ENCODE assay signal across 2 worm cellular contexts in the genomic region with DNA sequence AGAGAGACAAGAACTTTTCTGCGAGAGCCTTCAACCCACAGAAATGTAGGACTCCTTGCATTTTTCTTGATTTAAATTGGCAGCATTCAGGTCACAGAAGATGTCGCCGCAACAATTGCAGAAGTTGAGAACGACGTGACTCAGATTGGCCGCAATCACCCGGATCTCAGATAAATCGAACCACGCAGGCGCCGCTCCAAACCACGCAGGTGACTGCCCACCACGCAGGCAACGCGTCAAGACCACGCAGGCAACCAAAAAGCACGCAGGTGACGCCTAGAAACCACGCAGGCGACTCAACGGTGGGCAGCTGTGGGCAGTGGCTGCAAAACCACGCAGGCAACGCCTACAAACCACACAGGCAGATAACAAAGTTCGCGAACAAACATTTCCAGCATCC.
TF ChIP-seq lines count a peak whose summit lies in the region.

No protein-coding gene starts in this region.

TF ChIP-seq in whole organism, L4 larva, 104 proteins besides CTCF, POLR2A, EP300 and RAD21:
- 0 out of 2 replicates have a peak, but pooled peaks have one; percentile 62 for TF ChIP-seq egl-43 (GFP tag; IDR thresholded peaks at IDR 0.05; lab: Robert Waterston, UW)
- peak; percentile 62; the same call in 1 of the 2 replicates for TF ChIP-seq set-16 (GFP tag; IDR thresholded peaks at IDR 0.05; lab: Robert Waterston, UW)
TF ChIP-seq in whole organism, L4 larva: peak in this region for 2; not testable (repeated sequence) for 102.

TF ChIP-seq in whole organism, young adult, 124 proteins besides CTCF, POLR2A, EP300 and RAD21:
- TF ChIP-seq zfh-2 (GFP tag; conservative IDR thresholded peaks at IDR 0.05; lab: Robert Waterston, UW): peak; percentile 70
